Worm (Caenorhabditis elegans) whole organism, mixed stage, embryonic: Measurements from ENCODE around the gene rocf-1.

Experiments used
- ceh-39 ChIP-seq: fragments of 150-350 bp; optimal IDR thresholded peaks from 2 replicates; lab custom pipeline; 2014; ENCODE audit warnings: missing biosample characterization, missing genetic modification characterization
- elt-3 ChIP-seq: fragments of 150-350 bp; optimal IDR thresholded peaks from 2 replicates; lab custom pipeline; 2014; ENCODE audit warnings: missing biosample characterization, missing genetic modification characterization
- lin-13 ChIP-seq: fragments of 150-350 bp; optimal IDR thresholded peaks from 2 replicates; lab custom pipeline; 2014; ENCODE audit warnings: missing biosample characterization, missing genetic modification characterization
- lsy-2 ChIP-seq: fragments of 150-350 bp; optimal IDR thresholded peaks from 2 replicates; lab custom pipeline; 2014; ENCODE audit warnings: missing biosample characterization, missing genetic modification characterization
- mab-5 ChIP-seq: fragments of 150-350 bp; optimal IDR thresholded peaks from 2 replicates; lab custom pipeline; 2014; ENCODE audit warnings: missing biosample characterization, missing genetic modification characterization
- nhr-237 ChIP-seq: fragments of 150-350 bp; optimal IDR thresholded peaks from 2 replicates; lab custom pipeline; 2014; ENCODE audit warnings: missing biosample characterization, missing genetic modification characterization
- nhr-28 ChIP-seq: fragments of 150-350 bp; optimal IDR thresholded peaks from 2 replicates; lab custom pipeline; 2014; ENCODE audit warnings: missing biosample characterization, missing genetic modification characterization
- pha-4 ChIP-seq: fragments of 150-350 bp; optimal IDR thresholded peaks from 2 replicates; lab custom pipeline; 2018; ENCODE audit warnings: missing biosample characterization, missing genetic modification reagents, missing genetic modification characterization
- snpc-4 ChIP-seq: fragments of 150-350 bp; optimal IDR thresholded peaks from 2 replicates; lab custom pipeline; 2014; ENCODE audit warnings: missing biosample characterization, missing genetic modification characterization
- unc-39 ChIP-seq: fragments of 150-350 bp; optimal IDR thresholded peaks from 2 replicates; lab custom pipeline; 2014; ENCODE audit warnings: missing biosample characterization, missing genetic modification characterization
- unc-62 ChIP-seq: fragments of 150-350 bp; optimal IDR thresholded peaks from 2 replicates; lab custom pipeline; 2014; ENCODE audit warnings: missing biosample characterization, missing genetic modification reagents, missing genetic modification characterization

ce11 chrV:15466017-15466416, 1.7 kb upstream of the rocf-1 start:
- TF ChIP-seq elt-3 (tag; lab: Kevin White, UChicago) (no peak), pha-4 (tag; lab: Kevin White, UChicago) (no peak), unc-39 (no peak), lin-13 (tag; lab: Kevin White, UChicago) (no peak), snpc-4 (tag; lab: Kevin White, UChicago) (no peak), lsy-2 (tag; lab: Kevin White, UChicago) (no peak), unc-62 (GFP tag; lab: Kevin White, UChicago) (no peak), ceh-39 (tag; lab: Kevin White, UChicago) (no peak), nhr-28 (tag; lab: Kevin White, UChicago) (no peak), mab-5 (no peak), nhr-237 (tag; lab: Kevin White, UChicago) (no peak)
